Worm (Caenorhabditis elegans) whole organism, mixed stage, embryonic: Measurements from ENCODE around the gene osm-11.

ENCODE experiments used
- elt-1 ChIP-seq: sonication (generic microtip); optimal IDR thresholded peaks from 2 replicates; lab custom pipeline; 2017; ENCODE audit warnings: missing genetic modification characterization, mild to moderate bottlenecking, missing compliant biosample characterization, antibody characterized with exemption, moderate library complexity, borderline replicate concordance; ENCODE audit not compliant: insufficient read depth
- ham-2 ChIP-seq: fragments of 200-800 bp; sonication (Bioruptor generic); optimal IDR thresholded peaks from 2 replicates; lab custom pipeline; 2018; ENCODE audit warnings: mild to moderate bottlenecking, missing genetic modification characterization, missing compliant biosample characterization
- nhr-12 ChIP-seq: fragments of 150-350 bp; optimal IDR thresholded peaks from 2 replicates; lab custom pipeline; 2014; ENCODE audit warnings: missing biosample characterization, missing genetic modification characterization
- nhr-28 ChIP-seq: fragments of 150-350 bp; optimal IDR thresholded peaks from 2 replicates; lab custom pipeline; 2014; ENCODE audit warnings: missing biosample characterization, missing genetic modification characterization
- pha-4 ChIP-seq: fragments of 150-350 bp; optimal IDR thresholded peaks from 2 replicates; lab custom pipeline; 2018; ENCODE audit warnings: missing biosample characterization, missing genetic modification reagents, missing genetic modification characterization
- snpc-4 ChIP-seq: fragments of 150-350 bp; optimal IDR thresholded peaks from 2 replicates; lab custom pipeline; 2014; ENCODE audit warnings: missing biosample characterization, missing genetic modification characterization
- tbx-8 ChIP-seq: fragments of 200-800 bp; sonication (Bioruptor generic); optimal IDR thresholded peaks from 2 replicates; lab custom pipeline; 2018; ENCODE audit warnings: mild to moderate bottlenecking, missing genetic modification characterization, moderate library complexity, missing compliant biosample characterization
- unc-62 ChIP-seq: fragments of 150-350 bp; optimal IDR thresholded peaks from 2 replicates; lab custom pipeline; 2014; ENCODE audit warnings: missing biosample characterization, missing genetic modification reagents, missing genetic modification characterization
- ztf-11 ChIP-seq: fragments of 150-350 bp; optimal IDR thresholded peaks from 2 replicates; lab custom pipeline; 2014; ENCODE audit warnings: missing biosample characterization, missing genetic modification characterization

DNA sequence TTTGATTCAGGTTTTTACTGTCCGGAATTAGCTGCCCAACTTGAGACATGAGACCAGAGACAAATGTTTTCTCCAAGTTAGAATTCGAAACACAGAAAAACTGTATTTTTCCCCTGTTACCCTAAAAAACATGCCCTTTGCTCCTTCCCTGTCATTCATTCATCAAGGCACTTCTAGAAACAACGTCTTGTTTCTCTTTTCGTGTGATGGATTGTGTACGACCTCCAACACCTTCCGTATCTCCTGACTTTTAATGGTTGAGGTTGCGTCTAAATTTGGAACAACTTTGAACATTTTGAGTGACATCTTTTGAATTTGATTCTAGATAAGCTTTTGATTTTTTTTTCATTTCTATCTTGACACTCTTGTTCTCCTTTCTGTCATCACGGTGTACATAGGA lies 1.2 kb upstream of the osm-11 start:
- TF ChIP-seq pha-4 (tag; lab: Kevin White, UChicago) (no peak), elt-1 (tag; lab: Kevin White, UChicago) (no peak), unc-62 (GFP tag; lab: Kevin White, UChicago) (no peak), nhr-28 (no peak), nhr-12 (tag; lab: Kevin White, UChicago) (no peak), tbx-8 (GFP tag; lab: Kevin White, UChicago) (no peak), ztf-11 (tag; lab: Kevin White, UChicago) (no peak), snpc-4 (tag; lab: Kevin White, UChicago) (no peak), ham-2 (GFP tag; lab: Kevin White, UChicago) (no peak)
